Fruit fly (Drosophila melanogaster): Measurements from ENCODE around the gene Srx.

The Srx gene

DNA sequence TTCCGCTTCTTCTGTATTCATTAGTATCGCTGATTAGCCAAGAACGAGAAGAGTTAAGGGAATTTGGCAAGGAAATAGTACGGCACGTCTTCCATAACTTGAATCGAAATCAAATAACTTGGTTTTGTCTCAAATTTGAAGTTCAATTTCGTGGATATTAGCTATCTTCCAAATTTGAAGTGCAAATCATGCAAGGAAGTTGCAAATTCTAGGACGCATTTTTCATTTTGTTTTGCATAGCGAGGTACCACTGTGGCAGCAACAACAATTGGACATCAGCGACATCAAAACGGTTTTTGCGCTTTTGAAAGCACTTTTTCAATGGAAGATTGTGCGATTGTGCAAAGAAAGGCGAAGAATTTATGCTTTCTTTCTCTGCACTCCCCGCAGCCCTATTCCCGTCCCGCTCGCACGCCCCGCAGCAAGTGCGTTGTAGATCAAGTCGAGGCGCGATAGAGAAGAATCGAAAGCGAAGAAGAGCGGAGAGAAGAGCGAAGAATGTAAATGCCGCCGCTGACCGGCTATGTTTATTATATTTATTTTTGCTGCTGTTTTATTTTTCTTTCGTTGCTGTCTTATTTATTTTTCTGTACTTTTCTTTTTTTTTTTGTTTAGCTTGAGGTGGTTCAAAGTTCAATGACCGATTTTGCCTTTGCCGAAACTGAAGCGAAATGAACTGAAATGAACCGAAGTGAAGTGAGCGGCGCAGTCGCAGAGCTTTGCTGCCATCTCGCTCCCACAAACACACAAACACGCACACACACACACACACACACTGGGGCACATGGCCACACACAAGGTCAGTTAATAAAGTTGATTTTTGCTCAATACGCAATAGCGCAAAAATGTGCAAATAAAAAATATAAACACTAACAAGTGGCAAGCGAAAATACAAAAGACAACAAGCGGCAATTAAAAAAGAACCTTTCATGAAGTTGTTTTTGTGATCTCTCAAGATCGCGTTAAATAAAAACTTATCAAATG, 24.7 kb downstream of the Srx start (continued):
- no peak for TF ChIP-seq lola (GFP tag; optimal IDR thresholded peaks at IDR 0.05)
- TF ChIP-seq CG9215 (GFP tag; IDR thresholded peaks at IDR 0.05) = peak; percentile 52
- TF ChIP-seq gfzf (GFP tag; optimal IDR thresholded peaks at IDR 0.05) = no peak
- TF ChIP-seq sens-2 (GFP tag; IDR thresholded peaks at IDR 0.05) = no peak
- 0 out of 2 replicates have a peak, but pooled peaks have one; percentile 21 for TF ChIP-seq CG17328 (GFP tag; IDR thresholded peaks at IDR 0.05)
- no peak for TF ChIP-seq CG3065 (GFP tag; optimal IDR thresholded peaks at IDR 0.05)
- no peak for TF ChIP-seq p53 (GFP tag; optimal IDR thresholded peaks at IDR 0.05)
- TF ChIP-seq CG3847 (GFP tag; IDR thresholded peaks at IDR 0.05) = peak; percentile 44
- no peak for TF ChIP-seq Kr (GFP tag; optimal IDR thresholded peaks at IDR 0.05)
- TF ChIP-seq Hey (tag; optimal IDR thresholded peaks at IDR 0.05) = no peak
- TF ChIP-seq GATAe (GFP tag; conservative IDR thresholded peaks at IDR 0.05) = no peak
- TF ChIP-seq CG1792 (GFP tag; optimal IDR thresholded peaks at IDR 0.05) = no peak
- no peak for TF ChIP-seq ab (GFP tag; optimal IDR thresholded peaks at IDR 0.05)
- no peak for TF ChIP-seq gsb-n (tag; optimal IDR thresholded peaks at IDR 0.05)
- TF ChIP-seq HLHmδ (GFP tag; optimal IDR thresholded peaks at IDR 0.05) = no peak
- TF ChIP-seq CG9609 (GFP tag; optimal IDR thresholded peaks at IDR 0.05) = peak; percentile 66
- TF ChIP-seq danr (GFP tag; IDR thresholded peaks at IDR 0.05) = peak; percentile 36; the same call in 1 of the 2 replicates
- TF ChIP-seq fd96Cb (tag; optimal IDR thresholded peaks at IDR 0.05) = peak; percentile 37
- no peak for TF ChIP-seq fd102C (GFP tag; optimal IDR thresholded peaks at IDR 0.05)
- no peak for TF ChIP-seq tna (GFP tag; IDR thresholded peaks at IDR 0.05; ENCODE audit: partially characterized antibody)
- TF ChIP-seq CG4730 (GFP tag; IDR thresholded peaks at IDR 0.05) = peak; percentile 30; the same call in 1 of the 2 replicates
- TF ChIP-seq nau (GFP tag; optimal IDR thresholded peaks at IDR 0.05) = no peak
- no peak for TF ChIP-seq Dp (GFP tag; optimal IDR thresholded peaks at IDR 0.05)
- TF ChIP-seq CG10543 (GFP tag; optimal IDR thresholded peaks at IDR 0.05) = peak; percentile 14
- no peak for TF ChIP-seq chn (GFP tag; optimal IDR thresholded peaks at IDR 0.05)
- TF ChIP-seq sug (tag; optimal IDR thresholded peaks at IDR 0.05) = peak; percentile 0
- no peak for TF ChIP-seq CG6254 (GFP tag; optimal IDR thresholded peaks at IDR 0.05)
- peak; percentile 44 for TF ChIP-seq CG13775 (GFP tag; optimal IDR thresholded peaks at IDR 0.05)
- no peak for TF ChIP-seq Gsc (GFP tag; IDR thresholded peaks at IDR 0.05)
- peak; percentile 66; the same call in 3 of the 4 replicates for TF ChIP-seq Gug (GFP tag; IDR thresholded peaks at IDR 0.05)
- TF ChIP-seq CG13894 (tag; optimal IDR thresholded peaks at IDR 0.05) = no peak
- peak; percentile 14 for TF ChIP-seq Blimp-1 (GFP tag; optimal IDR thresholded peaks at IDR 0.05)
- TF ChIP-seq al (GFP tag; IDR thresholded peaks at IDR 0.05) = peak; percentile 70
- no peak for TF ChIP-seq CG12236 (GFP tag; optimal IDR thresholded peaks at IDR 0.05)
- TF ChIP-seq CG16863 (GFP tag; optimal IDR thresholded peaks at IDR 0.05) = peak; percentile 39
- peak; percentile 45 for TF ChIP-seq fd3F (GFP tag; optimal IDR thresholded peaks at IDR 0.05)
- TF ChIP-seq grau (tag; optimal IDR thresholded peaks at IDR 0.05) = peak; percentile 88
- no peak for TF ChIP-seq Jarid2 (GFP tag; optimal IDR thresholded peaks at IDR 0.05)
- no peak for TF ChIP-seq CG11398 (GFP tag; optimal IDR thresholded peaks at IDR 0.05)
- TF ChIP-seq H15 (GFP tag; IDR thresholded peaks at IDR 0.05) = no peak
- peak; percentile 55 for TF ChIP-seq CG17359 (tag; optimal IDR thresholded peaks at IDR 0.05)
- peak; percentile 73 for TF ChIP-seq CG2678 (tag; optimal IDR thresholded peaks at IDR 0.05)
- TF ChIP-seq hkb (optimal IDR thresholded peaks at IDR 0.05) = no peak
- TF ChIP-seq hkb (GFP tag; IDR thresholded peaks at IDR 0.05) = peak; percentile 54; the same call in 1 of the 2 replicates
- no peak for TF ChIP-seq bigmax (GFP tag; optimal IDR thresholded peaks at IDR 0.05)
- no peak for TF ChIP-seq sima (GFP tag; optimal IDR thresholded peaks at IDR 0.05)
- TF ChIP-seq ara (GFP tag; IDR thresholded peaks at IDR 0.05) = no peak
- TF ChIP-seq fd64A (GFP tag; optimal IDR thresholded peaks at IDR 0.05) = no peak
- no peak for TF ChIP-seq CTCF (GFP tag; optimal IDR thresholded peaks at IDR 0.05)
